Worm (Caenorhabditis elegans) whole organism, midembryonic: ENCODE results near the gene C44B9.3.

ENCODE experiments used
- flt-1 ChIP-seq: fragments of 200-800 bp; sonication (Bioruptor generic); IDR thresholded peaks from 2 replicates; pipeline ENCODE4 v1.3.6; 2022; ENCODE audit warnings: missing genetic modification characterization, missing compliant biosample characterization
- klf-2 ChIP-seq: fragments of 200-800 bp; sonication (Bioruptor generic); conservative IDR thresholded peaks from 2 replicates; pipeline ENCODE4 v1.3.6; 2022; ENCODE audit warnings: missing genetic modification reagents, missing genetic modification characterization, missing compliant biosample characterization
- med-1 ChIP-seq: sonication (generic microtip); optimal IDR thresholded peaks from 2 replicates; lab custom pipeline; 2017; ENCODE audit warnings: missing genetic modification characterization, mild to moderate bottlenecking, missing compliant biosample characterization, antibody characterized with exemption, missing genetic modification reagents; ENCODE audit not compliant: insufficient read depth

ce11 chrIII:10870161-10870560 is 9.8 kb downstream of the C44B9.3 start:
- TF ChIP-seq flt-1 (no peak), med-1 (GFP tag; lab: Kevin White, UChicago) (no peak), klf-2 (GFP tag; lab: Robert Waterston, UW) (no peak)
